Fruit fly (Drosophila melanogaster) whole organism, embryonic: ENCODE measurements around the gene CG9903.

Experiments used
- Adf1 ChIP-seq: fragments of 200-800 bp; sonication (Bioruptor generic); IDR thresholded peaks from 2 replicates; pipeline ENCODE4 v1.3.6; 2022; ENCODE audit warnings: missing biosample characterization, missing genetic modification characterization
- Aef1 ChIP-seq: fragments of 200-800 bp; sonication (Bioruptor generic); IDR thresholded peaks from 3 replicates; pipeline ENCODE4 v1.3.6; 2022; ENCODE audit warnings: missing biosample characterization, missing genetic modification characterization
- CG11504 ChIP-seq: fragments of 200-800 bp; sonication (Bioruptor generic); optimal IDR thresholded peaks from 3 replicates; lab custom pipeline; 2019; ENCODE audit warnings: missing biosample characterization, mild to moderate bottlenecking, missing genetic modification characterization, moderate library complexity
- CG13123 ChIP-seq: fragments of 200-800 bp; sonication (Bioruptor generic); optimal IDR thresholded peaks from 2 replicates; lab custom pipeline; 2016; ENCODE audit warnings: missing biosample characterization, missing genetic modification characterization
- CG13287 ChIP-seq: fragments of 200-800 bp; sonication (Bioruptor generic); IDR thresholded peaks from 2 replicates; pipeline ENCODE4 v1.3.6; 2022; ENCODE audit warnings: missing biosample characterization, missing genetic modification characterization; ENCODE audit not compliant: partially characterized antibody
- CG14667 ChIP-seq: fragments of 200-800 bp; sonication (Bioruptor generic); IDR thresholded peaks from 2 replicates; pipeline ENCODE4 v1.3.6; 2022; ENCODE audit warnings: missing biosample characterization, missing genetic modification characterization
- CG15514 ChIP-seq: fragments of 200-800 bp; sonication (Bioruptor generic); optimal IDR thresholded peaks from 3 replicates; lab custom pipeline; 2017; ENCODE audit warnings: missing biosample characterization, missing genetic modification characterization, mild to moderate bottlenecking, moderate library complexity, missing genetic modification reagents
- CG1603 ChIP-seq: fragments of 200-800 bp; sonication (Bioruptor generic); optimal IDR thresholded peaks from 2 replicates; lab custom pipeline; 2019; ENCODE audit warnings: missing biosample characterization, mild to moderate bottlenecking, missing genetic modification characterization, moderate library complexity
- CG1647 ChIP-seq: fragments of 200-800 bp; sonication (Bioruptor generic); optimal IDR thresholded peaks from 3 replicates; lab custom pipeline; 2016; ENCODE audit warnings: missing biosample characterization, missing genetic modification characterization
- CG17186 ChIP-seq: fragments of 200-800 bp; sonication (Bioruptor generic); optimal IDR thresholded peaks from 3 replicates; lab custom pipeline; 2017; ENCODE audit warnings: missing biosample characterization, missing genetic modification reagents, missing genetic modification characterization
- CG17912 ChIP-seq: fragments of 200-800 bp; sonication (Bioruptor generic); optimal IDR thresholded peaks from 2 replicates; lab custom pipeline; 2018; ENCODE audit warnings: missing biosample characterization, mild to moderate bottlenecking, missing genetic modification characterization
- CG18262 ChIP-seq: fragments of 200-800 bp; optimal IDR thresholded peaks from 3 replicates; lab custom pipeline; 2019; ENCODE audit warnings: missing biosample characterization, mild to moderate bottlenecking, missing genetic modification characterization, moderate library complexity
- CG2116 ChIP-seq: fragments of 200-800 bp; sonication (Bioruptor generic); optimal IDR thresholded peaks from 3 replicates; lab custom pipeline; 2018; ENCODE audit warnings: missing biosample characterization, mild to moderate bottlenecking, missing genetic modification characterization
- CG2199 ChIP-seq: fragments of 200-800 bp; sonication (Bioruptor generic); IDR thresholded peaks from 3 replicates; pipeline ENCODE4 v1.3.6; 2022; ENCODE audit warnings: missing biosample characterization, missing genetic modification characterization
- CG2712 ChIP-seq: fragments of 200-800 bp; optimal IDR thresholded peaks from 3 replicates; lab custom pipeline; 2019; ENCODE audit warnings: missing biosample characterization, mild to moderate bottlenecking, missing genetic modification characterization, moderate library complexity
- CG4360 ChIP-seq: fragments of 200-800 bp; sonication (Bioruptor generic); IDR thresholded peaks from 2 replicates; pipeline ENCODE4 v1.3.6; 2022; ENCODE audit warnings: missing biosample characterization, missing genetic modification characterization
- CG7987 ChIP-seq: fragments of 200-800 bp; sonication (Bioruptor generic); optimal IDR thresholded peaks from 2 replicates; lab custom pipeline; 2018; ENCODE audit warnings: missing biosample characterization, mild to moderate bottlenecking, missing genetic modification characterization, moderate library complexity
- CG8281 ChIP-seq: fragments of 200-800 bp; sonication (Bioruptor generic); optimal IDR thresholded peaks from 2 replicates; lab custom pipeline; 2018; ENCODE audit warnings: missing biosample characterization, mild to moderate bottlenecking, missing genetic modification characterization, moderate library complexity
- CG8359 ChIP-seq: fragments of 200-800 bp; sonication (Bioruptor generic); optimal IDR thresholded peaks from 2 replicates; lab custom pipeline; 2017; ENCODE audit warnings: missing biosample characterization, mild to moderate bottlenecking, missing genetic modification characterization, borderline replicate concordance
- CG8924 ChIP-seq: fragments of 200-800 bp; optimal IDR thresholded peaks from 3 replicates; lab custom pipeline; 2019; ENCODE audit warnings: missing biosample characterization, mild to moderate bottlenecking, missing genetic modification characterization, moderate library complexity
- CoRest ChIP-seq: fragments of 200-800 bp; sonication (Bioruptor generic); optimal IDR thresholded peaks from 3 replicates; lab custom pipeline; 2018; ENCODE audit warnings: missing biosample characterization, mild to moderate bottlenecking, missing genetic modification characterization, moderate library complexity
- D19B ChIP-seq: fragments of 200-800 bp; sonication (Bioruptor generic); optimal IDR thresholded peaks from 2 replicates; lab custom pipeline; 2017; ENCODE audit warnings: missing biosample characterization, mild to moderate bottlenecking, missing genetic modification characterization
- Dref ChIP-seq: fragments of 200-800 bp; sonication (Bioruptor generic); IDR thresholded peaks from 2 replicates; pipeline ENCODE4 v1.3.6; 2022; ENCODE audit warnings: missing biosample characterization, missing genetic modification characterization
- Fer1 ChIP-seq: fragments of 200-800 bp; sonication (Bioruptor generic); optimal IDR thresholded peaks from 2 replicates; lab custom pipeline; 2017; ENCODE audit warnings: missing biosample characterization, mild to moderate bottlenecking, missing genetic modification characterization
- MESR4 ChIP-seq: fragments of 200-800 bp; sonication (Bioruptor generic); optimal IDR thresholded peaks from 2 replicates; lab custom pipeline; 2018; ENCODE audit warnings: missing biosample characterization, mild to moderate bottlenecking, missing genetic modification characterization, moderate library complexity
- Meics ChIP-seq: fragments of 200-800 bp; sonication (Bioruptor generic); optimal IDR thresholded peaks from 2 replicates; lab custom pipeline; 2017; ENCODE audit warnings: missing biosample characterization, mild to moderate bottlenecking, missing genetic modification characterization
- Opbp ChIP-seq: fragments of 200-800 bp; sonication (Bioruptor generic); IDR thresholded peaks from 3 replicates; pipeline ENCODE4 v1.3.6; 2022; ENCODE audit warnings: missing biosample characterization, missing genetic modification characterization; ENCODE audit not compliant: partially characterized antibody
- Sin3A ChIP-seq: fragments of >200 bp; optimal IDR thresholded peaks from 2 replicates; lab custom pipeline; 2018
- amos ChIP-seq: fragments of 200-800 bp; sonication (Bioruptor generic); IDR thresholded peaks from 2 replicates; pipeline ENCODE4 v1.3.6; 2022; ENCODE audit warnings: missing biosample characterization, missing genetic modification characterization; ENCODE audit not compliant: partially characterized antibody
- ash1 ChIP-seq: fragments of 200-800 bp; sonication (Bioruptor generic); optimal IDR thresholded peaks from 2 replicates; lab custom pipeline; 2018; ENCODE audit warnings: missing biosample characterization, mild to moderate bottlenecking, missing genetic modification characterization
- ato ChIP-seq: fragments of 200-800 bp; sonication (Bioruptor generic); IDR thresholded peaks from 2 replicates; pipeline ENCODE4 v1.3.6; 2022; ENCODE audit warnings: missing biosample characterization, missing genetic modification characterization; ENCODE audit not compliant: partially characterized antibody
- bbx ChIP-seq: fragments of 200-800 bp; sonication (Bioruptor generic); IDR thresholded peaks from 2 replicates; pipeline ENCODE4 v1.3.6; 2022; ENCODE audit warnings: missing biosample characterization, missing genetic modification characterization; ENCODE audit not compliant: partially characterized antibody
- chif ChIP-seq, 2 experiments: fragments of 200-800 bp; sonication (Bioruptor generic); optimal IDR thresholded peaks; 3 replicates each; lab custom pipeline; 2016; ENCODE audit warnings: missing biosample characterization in 2 of 2, missing genetic modification characterization in 2 of 2
- dati ChIP-seq: fragments of 200-800 bp; sonication (Bioruptor generic); IDR thresholded peaks from 2 replicates; pipeline ENCODE4 v1.3.6; 2022; ENCODE audit warnings: missing biosample characterization, missing genetic modification characterization
- gfzf ChIP-seq: fragments of 200-800 bp; sonication (Bioruptor generic); optimal IDR thresholded peaks from 2 replicates; lab custom pipeline; 2016; ENCODE audit warnings: missing biosample characterization, mild to moderate bottlenecking, missing genetic modification characterization, moderate library complexity
- insv ChIP-seq, 2 experiments: fragments of 200-800 bp; sonication (Bioruptor generic); optimal IDR thresholded peaks; 3 replicates each; lab custom pipeline; 2016 to 2018; ENCODE audit warnings: missing biosample characterization in 2 of 2, missing genetic modification characterization in 2 of 2
- inv ChIP-seq: fragments of 200-800 bp; sonication (Bioruptor generic); IDR thresholded peaks from 2 replicates; pipeline ENCODE4 v1.3.6; 2022; ENCODE audit warnings: missing biosample characterization, missing genetic modification characterization; ENCODE audit not compliant: partially characterized antibody
- nerfin-2 ChIP-seq: fragments of 200-800 bp; sonication (Bioruptor generic); IDR thresholded peaks from 2 replicates; pipeline ENCODE4 v1.3.6; 2022; ENCODE audit warnings: missing biosample characterization, missing genetic modification characterization; ENCODE audit not compliant: partially characterized antibody
- nmo ChIP-seq: fragments of 200-800 bp; sonication (Bioruptor generic); optimal IDR thresholded peaks from 2 replicates; lab custom pipeline; 2018; ENCODE audit warnings: missing biosample characterization, mild to moderate bottlenecking, missing genetic modification characterization, moderate library complexity
- phol ChIP-seq: fragments of 200-800 bp; sonication (Bioruptor generic); optimal IDR thresholded peaks from 3 replicates; lab custom pipeline; 2018; ENCODE audit warnings: missing biosample characterization, mild to moderate bottlenecking, missing genetic modification characterization, moderate library complexity
- sens ChIP-seq: fragments of 200-800 bp; sonication (Bioruptor generic); peaks from one replicate; lab custom pipeline; 2016; ENCODE audit warnings: missing biosample characterization, missing genetic modification characterization
- stwl ChIP-seq: fragments of 200-800 bp; sonication (Bioruptor generic); optimal IDR thresholded peaks from 3 replicates; lab custom pipeline; 2018; ENCODE audit warnings: missing biosample characterization, mild to moderate bottlenecking, missing genetic modification characterization, moderate library complexity
- tna ChIP-seq: fragments of 200-800 bp; sonication (Bioruptor generic); IDR thresholded peaks from 2 replicates; pipeline ENCODE4 v1.3.6; 2022; ENCODE audit warnings: missing biosample characterization, missing genetic modification characterization; ENCODE audit not compliant: partially characterized antibody
- unpg ChIP-seq: fragments of 200-800 bp; sonication (Bioruptor generic); optimal IDR thresholded peaks from 3 replicates; lab custom pipeline; 2018; ENCODE audit warnings: missing biosample characterization, mild to moderate bottlenecking, missing genetic modification characterization, moderate library complexity

The CG9903 gene

DNA sequence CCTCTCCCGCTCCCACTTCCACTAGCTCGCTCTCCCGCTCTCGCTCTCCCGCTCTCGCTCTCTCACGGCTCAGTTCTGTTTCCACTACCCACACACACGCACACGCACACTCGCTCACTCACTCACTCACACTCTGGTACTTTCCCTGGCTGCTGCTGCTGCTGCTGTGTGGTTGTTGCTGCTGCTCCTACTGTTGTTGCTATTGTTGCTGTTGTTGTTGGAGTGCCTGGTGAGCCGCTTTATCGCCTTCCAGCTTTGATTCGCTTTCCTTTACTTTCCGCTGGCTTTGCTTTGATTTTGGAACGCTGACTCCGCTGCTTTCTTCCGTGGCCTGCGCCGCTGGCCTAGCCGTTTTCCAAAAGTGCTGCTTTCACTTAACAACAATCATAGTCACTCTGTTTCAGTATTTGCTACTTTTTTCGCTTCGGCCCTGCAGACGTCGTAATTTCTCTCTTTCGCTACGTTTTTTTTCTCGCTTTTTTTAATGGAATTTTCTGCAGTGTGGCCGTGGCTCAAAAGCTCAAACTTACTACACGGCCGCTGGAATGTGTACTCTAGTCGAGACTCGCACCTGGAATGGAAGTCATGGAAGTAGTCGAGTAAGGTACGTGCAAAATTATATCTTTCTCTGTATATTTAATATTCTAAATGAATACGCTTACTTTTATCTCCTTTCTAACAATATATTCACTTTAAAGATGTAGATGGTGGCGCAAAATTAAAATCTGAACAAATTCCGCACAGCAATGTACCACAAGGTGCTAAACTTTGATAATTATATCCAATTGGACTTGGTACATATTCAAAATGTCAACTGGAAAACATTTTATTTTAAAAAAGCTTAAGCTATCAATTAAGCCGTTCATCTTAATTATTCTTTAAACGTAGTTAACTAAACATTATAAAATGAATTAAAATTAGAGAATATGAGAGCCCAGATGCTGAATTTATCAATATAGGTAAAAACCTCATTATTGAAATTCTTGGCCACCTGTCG, 19.2 kb upstream of the CG9903 start, which contains the start of gene Pp2B-14D (continued):
- TF ChIP-seq CG18262 (tag; lab: Kevin White, UChicago) (peak; percentile 6), Adf1 (peak; percentile 46), gfzf (peak; percentile 87), CG4360 (GFP tag; lab: Robert Waterston, UW) (peak; percentile 99), CoRest (tag; lab: Kevin White, UChicago) (peak; percentile 32), Sin3A (lab: Kevin White, UChicago) (peak; percentile 15), CG2199 (GFP tag; lab: Robert Waterston, UW) (0 out of 3 replicates have a peak, but pooled peaks have one; percentile 42), Meics (GFP tag; lab: Kevin White, UChicago) (no peak), Aef1 (GFP tag; lab: Robert Waterston, UW) (peak; percentile 34; the same call in 1 of the 3 replicates), CG8924 (tag; lab: Kevin White, UChicago) (peak; percentile 20), CG1603 (tag; lab: Kevin White, UChicago) (peak; percentile 46), phol (tag; lab: Kevin White, UChicago) (peak; percentile 27), stwl (peak; percentile 49), insv (GFP tag; optimal IDR thresholded peaks at IDR 0.05; lab: Kevin White, UChicago) (peak in 1 of 2 experiments; percentile 88), Opbp (GFP tag; lab: Robert Waterston, UW) (0 out of 3 replicates have a peak, but pooled peaks have one; percentile 40)
- TF ChIP-seq, all 482 proteins: peak for 81

DNA sequence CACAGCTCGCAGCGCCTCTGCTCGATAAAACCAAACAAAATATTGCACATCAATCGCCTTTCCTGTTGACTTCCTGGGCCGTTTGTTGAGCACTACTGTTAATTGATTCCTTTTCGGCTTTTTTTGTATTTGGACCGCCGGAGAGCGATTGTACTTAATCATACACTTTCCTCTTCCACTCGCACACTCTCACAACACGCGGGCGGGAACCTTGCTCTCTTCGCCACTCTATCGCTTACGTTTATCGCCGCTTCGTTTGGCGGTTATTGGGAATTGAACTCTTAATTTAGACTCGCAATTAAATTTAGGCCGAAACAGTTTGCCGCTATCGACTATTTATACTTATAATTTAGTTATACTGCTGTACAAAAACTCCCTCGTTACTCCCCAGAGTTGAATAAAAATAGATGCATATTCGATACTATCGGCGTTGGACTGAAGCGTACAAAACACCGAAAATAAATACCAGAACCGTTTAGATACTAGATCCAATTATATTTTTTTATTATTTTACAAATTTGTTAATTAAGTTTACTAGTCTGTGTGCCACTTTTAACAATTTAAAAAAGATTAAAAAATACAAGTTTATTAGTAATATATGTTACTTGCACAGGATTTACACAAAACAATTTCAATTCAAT, 13.0 kb upstream of the CG9903 start, which contains the start of gene Arp2:
Arp2 (minus strand) TSS at position 427 of the 641 bp plus-strand sequence.
- peak; percentile 26; the same call in 1 of the 2 replicates for TF ChIP-seq tna (GFP tag; lab: Robert Waterston, UW)
- TF ChIP-seq amos (GFP tag; lab: Robert Waterston, UW) = peak; percentile 72; the same call in 1 of the 2 replicates
- no peak for TF ChIP-seq dati (GFP tag; lab: Robert Waterston, UW)
- TF ChIP-seq CG17186 = no peak
- peak; percentile 65 for TF ChIP-seq bbx (GFP tag; lab: Robert Waterston, UW)
- no peak for TF ChIP-seq chif (GFP tag; optimal IDR thresholded peaks at IDR 0.05; lab: Kevin White, UChicago)
- TF ChIP-seq CG17912 = no peak
- no peak for TF ChIP-seq unpg
- TF ChIP-seq CG14667 (GFP tag; lab: Robert Waterston, UW) = no peak
- TF ChIP-seq CG2712 (tag; lab: Kevin White, UChicago) = peak; percentile 12
- no peak for TF ChIP-seq CG8281 (tag; lab: Kevin White, UChicago)
- TF ChIP-seq MESR4 (GFP tag; lab: Kevin White, UChicago) = peak; percentile 36
- no peak for TF ChIP-seq Fer1 (GFP tag; lab: Kevin White, UChicago)
- TF ChIP-seq sens = peak; percentile 79
- no peak for TF ChIP-seq CG1647 (GFP tag; lab: Kevin White, UChicago)
- peak; percentile 36; the same call in 1 of the 2 replicates for TF ChIP-seq Dref (GFP tag; lab: Robert Waterston, UW)
- no peak for TF ChIP-seq D19B (GFP tag; lab: Kevin White, UChicago)
- 0 out of 2 replicates have a peak, but pooled peaks have one; percentile 25 for TF ChIP-seq nerfin-2 (GFP tag; lab: Robert Waterston, UW)
- peak; percentile 14 for TF ChIP-seq nmo (GFP tag; lab: Kevin White, UChicago)
- TF ChIP-seq CG15514 (GFP tag; lab: Kevin White, UChicago) = peak; percentile 41
- peak; percentile 68 for TF ChIP-seq CG13287
- peak; percentile 2 for TF ChIP-seq CG11504 (tag; lab: Kevin White, UChicago)
- TF ChIP-seq CG8359 (GFP tag; lab: Kevin White, UChicago) = no peak
- peak; percentile 66 for TF ChIP-seq inv (GFP tag; lab: Robert Waterston, UW)
- TF ChIP-seq CG7987 = no peak
- TF ChIP-seq CG2116 (GFP tag; lab: Kevin White, UChicago) = peak; percentile 85
- TF ChIP-seq ato = 0 out of 2 replicates have a peak, but pooled peaks have one; percentile 38
- no peak for TF ChIP-seq CG13123 (GFP tag; lab: Kevin White, UChicago)
- TF ChIP-seq ash1 = no peak
